Fruit fly (Drosophila melanogaster) whole organism, embryonic: ENCODE data around the gene Alg9.
A peak's percentile ranks its signal among the peaks of the same experiment; 100 is the strongest.

ENCODE experiments used
- Bdp1 ChIP-seq: fragments of 200-800 bp; sonication (Bioruptor generic); optimal IDR thresholded peaks from 3 replicates; lab custom pipeline; 2016; ENCODE audit warnings: missing biosample characterization, missing genetic modification characterization
- CG1024 ChIP-seq: fragments of 200-800 bp; sonication (Bioruptor generic); IDR thresholded peaks from 2 replicates; pipeline ENCODE4 v1.3.6; 2022; ENCODE audit warnings: missing biosample characterization, missing genetic modification characterization
- CG1602 ChIP-seq: fragments of 200-800 bp; sonication (Bioruptor generic); optimal IDR thresholded peaks from 3 replicates; lab custom pipeline; 2016; ENCODE audit warnings: missing biosample characterization, missing genetic modification characterization
- CG1647 ChIP-seq: fragments of 200-800 bp; sonication (Bioruptor generic); optimal IDR thresholded peaks from 3 replicates; lab custom pipeline; 2016; ENCODE audit warnings: missing biosample characterization, missing genetic modification characterization
- CG16813 ChIP-seq: fragments of 200-800 bp; sonication (Bioruptor generic); IDR thresholded peaks from 3 replicates; pipeline ENCODE4 v1.3.6; 2022; ENCODE audit warnings: missing biosample characterization, missing genetic modification characterization; ENCODE audit not compliant: partially characterized antibody
- CG17361 ChIP-seq: fragments of 200-800 bp; sonication (Bioruptor generic); IDR thresholded peaks from 3 replicates; pipeline ENCODE4 v1.3.6; 2022; ENCODE audit warnings: missing biosample characterization, missing genetic modification characterization
- CG18262 ChIP-seq: fragments of 200-800 bp; optimal IDR thresholded peaks from 3 replicates; lab custom pipeline; 2019; ENCODE audit warnings: missing biosample characterization, mild to moderate bottlenecking, missing genetic modification characterization, moderate library complexity
- CG2129 ChIP-seq: fragments of 200-800 bp; sonication (Bioruptor generic); IDR thresholded peaks from 2 replicates; pipeline ENCODE4 v1.3.6; 2022; ENCODE audit warnings: missing biosample characterization, missing genetic modification characterization; ENCODE audit not compliant: partially characterized antibody
- CG2712 ChIP-seq: fragments of 200-800 bp; optimal IDR thresholded peaks from 3 replicates; lab custom pipeline; 2019; ENCODE audit warnings: missing biosample characterization, mild to moderate bottlenecking, missing genetic modification characterization, moderate library complexity
- CG2875 ChIP-seq: fragments of 200-800 bp; sonication (Bioruptor generic); optimal IDR thresholded peaks from 2 replicates; lab custom pipeline; 2017; ENCODE audit warnings: missing biosample characterization, mild to moderate bottlenecking, missing genetic modification characterization, missing genetic modification reagents
- CG32772 ChIP-seq: fragments of 200-800 bp; sonication (Bioruptor generic); IDR thresholded peaks from 2 replicates; pipeline ENCODE4 v1.3.6; 2022; ENCODE audit warnings: missing biosample characterization, missing genetic modification characterization
- CG3726 ChIP-seq: fragments of 200-800 bp; sonication (Bioruptor generic); IDR thresholded peaks from 3 replicates; pipeline ENCODE4, ENCODE4 v1.3.6; 2022; ENCODE audit warnings: missing biosample characterization, missing genetic modification characterization
- CG6689 ChIP-seq: fragments of 200-800 bp; sonication (Bioruptor generic); IDR thresholded peaks from 2 replicates; pipeline ENCODE4 v1.3.6; 2022; ENCODE audit warnings: missing biosample characterization, missing genetic modification characterization
- CG7556 ChIP-seq: fragments of 200-800 bp; sonication (Bioruptor generic); optimal IDR thresholded peaks from 2 replicates; lab custom pipeline; 2017; ENCODE audit warnings: missing biosample characterization, mild to moderate bottlenecking, missing genetic modification characterization
- CG8388 ChIP-seq: fragments of 200-800 bp; sonication (Bioruptor generic); optimal IDR thresholded peaks from 2 replicates; lab custom pipeline; 2019; ENCODE audit warnings: missing biosample characterization, mild to moderate bottlenecking, missing genetic modification characterization, moderate library complexity
- Camta ChIP-seq: fragments of 200-800 bp; sonication (Bioruptor generic); optimal IDR thresholded peaks from 2 replicates; lab custom pipeline; 2016; ENCODE audit warnings: missing biosample characterization, missing genetic modification characterization
- D19A ChIP-seq: fragments of 200-800 bp; optimal IDR thresholded peaks from 3 replicates; lab custom pipeline; 2019; ENCODE audit warnings: missing biosample characterization, mild to moderate bottlenecking, missing genetic modification characterization, moderate library complexity
- Dref ChIP-seq: fragments of 200-800 bp; sonication (Bioruptor generic); IDR thresholded peaks from 2 replicates; pipeline ENCODE4 v1.3.6; 2022; ENCODE audit warnings: missing biosample characterization, missing genetic modification characterization
- Fer1 ChIP-seq: fragments of 200-800 bp; sonication (Bioruptor generic); optimal IDR thresholded peaks from 2 replicates; lab custom pipeline; 2017; ENCODE audit warnings: missing biosample characterization, mild to moderate bottlenecking, missing genetic modification characterization
- Gug ChIP-seq: fragments of 200-800 bp; sonication (Bioruptor generic); IDR thresholded peaks from 4 replicates; pipeline ENCODE4 v1.3.6; 2022; ENCODE audit warnings: missing biosample characterization, missing genetic modification characterization
- HLH4C ChIP-seq: fragments of 200-800 bp; sonication (Bioruptor generic); IDR thresholded peaks from 3 replicates; pipeline ENCODE4 v1.3.6; 2022; ENCODE audit warnings: missing biosample characterization, missing genetic modification characterization; ENCODE audit not compliant: partially characterized antibody
- Hr39 ChIP-seq: fragments of >200 bp; optimal IDR thresholded peaks from 2 replicates; lab custom pipeline; 2017
- Hr78 ChIP-seq, 2 experiments: fragments of 200-800 bp in 1 of 2; fragments of >200 bp in 1 of 2; sonication (Bioruptor generic) in 1 of 2; optimal IDR thresholded peaks; 2 replicates each; lab custom pipeline; 2017 to 2019; ENCODE audit warnings: missing biosample characterization in 2 of 2, missing genetic modification characterization in 2 of 2, mild to moderate bottlenecking in 1 of 2, moderate library complexity in 1 of 2
- Kr ChIP-seq: fragments of 200-800 bp; sonication (Bioruptor generic); optimal IDR thresholded peaks from 2 replicates; lab custom pipeline; 2017; ENCODE audit warnings: missing biosample characterization, mild to moderate bottlenecking, missing genetic modification characterization
- Mad ChIP-seq: fragments of 200-800 bp; sonication (Bioruptor generic); optimal IDR thresholded peaks from 2 replicates; lab custom pipeline; 2016; ENCODE audit warnings: missing biosample characterization, missing genetic modification characterization
- NFAT ChIP-seq: fragments of 200-800 bp; sonication (Bioruptor generic); IDR thresholded peaks from 2 replicates; pipeline ENCODE4 v1.3.6; 2022; ENCODE audit warnings: missing biosample characterization, missing genetic modification characterization
- NK7.1 ChIP-seq: fragments of 200-800 bp; sonication (Bioruptor generic); optimal IDR thresholded peaks from 3 replicates; lab custom pipeline; 2016; ENCODE audit warnings: missing biosample characterization, missing genetic modification characterization
- Rfx ChIP-seq: fragments of 200-800 bp; sonication (Bioruptor generic); IDR thresholded peaks from 2 replicates; pipeline ENCODE4 v1.3.6; 2022; ENCODE audit warnings: missing biosample characterization, missing genetic modification characterization
- Rx ChIP-seq: fragments of 200-800 bp; sonication (Bioruptor generic); IDR thresholded peaks from 2 replicates; pipeline ENCODE4 v1.3.6; 2022; ENCODE audit warnings: missing biosample characterization, missing genetic modification characterization
- Sox102F ChIP-seq: fragments of 200-800 bp; sonication (Bioruptor generic); optimal IDR thresholded peaks from 2 replicates; lab custom pipeline; 2018; ENCODE audit warnings: missing biosample characterization, mild to moderate bottlenecking, missing genetic modification characterization, moderate library complexity
- Sry-β ChIP-seq: fragments of 200-800 bp; sonication (Bioruptor generic); optimal IDR thresholded peaks from 2 replicates; lab custom pipeline; 2018; ENCODE audit warnings: missing biosample characterization, mild to moderate bottlenecking, missing genetic modification characterization, moderate library complexity
- Usf ChIP-seq: fragments of 200-800 bp; sonication (Bioruptor generic); optimal IDR thresholded peaks from 2 replicates; lab custom pipeline; 2017; ENCODE audit warnings: missing genotype, missing biosample characterization, missing genetic modification characterization
- dan ChIP-seq: fragments of 200-800 bp; sonication (Bioruptor generic); IDR thresholded peaks from 2 replicates; pipeline ENCODE4 v1.3.6; 2022; ENCODE audit warnings: missing biosample characterization, missing genetic modification characterization
- dmrt11E ChIP-seq: fragments of 200-800 bp; sonication (Bioruptor generic); optimal IDR thresholded peaks from 3 replicates; lab custom pipeline; 2018; ENCODE audit warnings: missing biosample characterization, mild to moderate bottlenecking, missing genetic modification characterization, moderate library complexity
- fu2 ChIP-seq: fragments of 200-800 bp; sonication (Bioruptor generic); optimal IDR thresholded peaks from 2 replicates; lab custom pipeline; 2016; ENCODE audit warnings: missing biosample characterization, missing genetic modification characterization
- gem ChIP-seq: fragments of 200-800 bp; sonication (Bioruptor generic); optimal IDR thresholded peaks from 2 replicates; lab custom pipeline; 2019; ENCODE audit warnings: missing biosample characterization, mild to moderate bottlenecking, missing genetic modification characterization, moderate library complexity
- gfzf ChIP-seq: fragments of 200-800 bp; sonication (Bioruptor generic); optimal IDR thresholded peaks from 2 replicates; lab custom pipeline; 2016; ENCODE audit warnings: missing biosample characterization, mild to moderate bottlenecking, missing genetic modification characterization, moderate library complexity
- gsb ChIP-seq: fragments of 200-800 bp; sonication (Bioruptor generic); IDR thresholded peaks from 2 replicates; pipeline ENCODE4 v1.3.6; 2022; ENCODE audit warnings: missing biosample characterization, missing genetic modification characterization
- lab ChIP-seq: fragments of 200-800 bp; sonication (Bioruptor generic); optimal IDR thresholded peaks from 3 replicates; lab custom pipeline; 2017; ENCODE audit warnings: missing biosample characterization, missing genetic modification characterization, mild to moderate bottlenecking, moderate library complexity, missing genetic modification reagents
- mam ChIP-seq: fragments of 200-800 bp; sonication (Bioruptor generic); optimal IDR thresholded peaks from 3 replicates; lab custom pipeline; 2016; ENCODE audit warnings: missing biosample characterization, missing genetic modification characterization
- nerfin-2 ChIP-seq: fragments of 200-800 bp; sonication (Bioruptor generic); IDR thresholded peaks from 2 replicates; pipeline ENCODE4 v1.3.6; 2022; ENCODE audit warnings: missing biosample characterization, missing genetic modification characterization; ENCODE audit not compliant: partially characterized antibody
- rib ChIP-seq: fragments of 200-800 bp; sonication (Bioruptor generic); IDR thresholded peaks from 2 replicates; pipeline ENCODE4 v1.3.6; 2022; ENCODE audit warnings: missing biosample characterization, missing genetic modification characterization
- sd ChIP-seq: fragments of 200-800 bp; sonication (Bioruptor generic); optimal IDR thresholded peaks from 3 replicates; lab custom pipeline; 2018; ENCODE audit warnings: missing biosample characterization, mild to moderate bottlenecking, missing genetic modification characterization, moderate library complexity
- so ChIP-seq: fragments of 200-800 bp; sonication (Bioruptor generic); IDR thresholded peaks from 3 replicates; pipeline ENCODE4 v1.3.6; 2022; ENCODE audit warnings: missing biosample characterization, missing genetic modification characterization
- sob ChIP-seq: fragments of 200-800 bp; sonication (Bioruptor generic); IDR thresholded peaks from 2 replicates; pipeline ENCODE4 v1.3.6; 2022; ENCODE audit warnings: missing biosample characterization, missing genetic modification characterization
- stwl ChIP-seq: fragments of 200-800 bp; sonication (Bioruptor generic); optimal IDR thresholded peaks from 3 replicates; lab custom pipeline; 2018; ENCODE audit warnings: missing biosample characterization, mild to moderate bottlenecking, missing genetic modification characterization, moderate library complexity
- sug ChIP-seq: fragments of 200-800 bp; optimal IDR thresholded peaks from 2 replicates; lab custom pipeline; 2019; ENCODE audit warnings: missing biosample characterization, mild to moderate bottlenecking, missing genetic modification characterization, moderate library complexity
- tin ChIP-seq: fragments of 200-800 bp; sonication (Bioruptor generic); optimal IDR thresholded peaks from 3 replicates; lab custom pipeline; 2016; ENCODE audit warnings: missing biosample characterization, missing genetic modification characterization
- twi ChIP-seq: fragments of 200-800 bp; optimal IDR thresholded peaks from 2 replicates; lab custom pipeline; 2019; ENCODE audit warnings: missing biosample characterization, mild to moderate bottlenecking, missing genetic modification characterization, moderate library complexity

Gene Alg9

DNA sequence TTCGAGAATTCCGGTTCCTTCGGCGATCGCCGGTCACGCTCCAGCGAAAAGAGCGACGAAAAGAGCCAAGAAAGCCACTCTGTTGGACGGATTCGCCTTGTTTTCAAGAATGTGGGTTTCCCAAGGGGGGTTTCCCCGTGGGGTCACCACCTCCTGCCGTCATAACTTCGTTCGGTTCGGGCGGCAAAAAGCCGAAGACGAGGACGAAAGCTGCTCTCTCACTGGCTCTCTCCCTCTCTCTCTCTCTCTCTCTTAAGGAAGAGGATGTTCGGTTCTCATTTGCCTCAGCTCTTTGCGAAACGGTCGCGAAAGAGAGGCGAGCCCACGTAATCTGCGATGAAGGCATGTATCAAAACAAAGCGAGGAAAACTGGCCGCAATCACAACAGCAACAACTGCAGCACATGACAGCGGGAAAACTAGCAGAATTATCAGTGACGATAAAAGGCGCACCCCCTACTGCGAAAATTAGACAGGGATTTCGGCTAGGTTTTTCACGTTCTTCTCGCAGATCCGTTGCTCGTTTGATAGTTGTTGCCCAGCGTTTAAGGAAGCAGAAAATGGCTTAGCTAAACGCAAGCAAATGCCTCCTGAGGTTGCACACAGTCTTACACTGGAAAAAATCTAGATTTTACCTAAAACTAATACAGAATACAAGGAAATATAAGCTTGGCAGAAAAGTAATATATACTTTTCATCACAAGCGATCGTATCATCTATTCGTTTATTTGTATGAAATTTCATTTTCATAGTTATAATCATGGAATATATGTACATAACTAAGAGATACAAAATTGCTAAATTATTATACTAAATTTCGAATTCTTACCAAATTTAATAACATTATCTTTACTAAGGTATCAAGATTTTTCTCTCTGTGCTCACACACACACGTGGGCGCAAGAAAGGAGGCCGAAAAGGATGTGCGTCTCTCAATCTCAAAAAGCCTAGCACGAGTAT, 37.6 kb upstream of the Alg9 start, which contains the start of gene dan (continued):
- TF ChIP-seq HLH4C (GFP tag; lab: Robert Waterston, UW) (no peak), D19A (tag; lab: Kevin White, UChicago) (peak; percentile 39), Bdp1 (GFP tag; lab: Kevin White, UChicago) (no peak), Mad (GFP tag; lab: Kevin White, UChicago) (no peak), stwl (no peak), Fer1 (GFP tag; lab: Kevin White, UChicago) (peak; percentile 6), lab (GFP tag; lab: Kevin White, UChicago) (peak; percentile 43), Hr39 (no peak), Camta (GFP tag; lab: Kevin White, UChicago) (peak; percentile 2), NK7.1 (GFP tag; lab: Kevin White, UChicago) (no peak), gfzf (GFP tag; lab: Kevin White, UChicago) (no peak), fu2 (GFP tag; lab: Kevin White, UChicago) (no peak), CG17361 (peak; percentile 78), gsb (no peak), CG8388 (GFP tag; lab: Kevin White, UChicago) (peak; percentile 43), dmrt11E (tag; lab: Kevin White, UChicago) (peak; percentile 75), CG6689 (GFP tag; lab: Robert Waterston, UW) (peak; percentile 39), tin (GFP tag; lab: Kevin White, UChicago) (no peak), Rfx (GFP tag; lab: Robert Waterston, UW) (no peak), rib (GFP tag; lab: Robert Waterston, UW) (no peak), NFAT (GFP tag; lab: Robert Waterston, UW) (no peak), CG18262 (peak; percentile 74), Gug (GFP tag; lab: Robert Waterston, UW) (no peak), twi (peak; percentile 62), CG3726 (GFP tag; lab: Robert Waterston, UW) (no peak), Dref (no peak), Rx (GFP tag; lab: Robert Waterston, UW) (no peak), sob (GFP tag; lab: Robert Waterston, UW) (no peak), Usf (GFP tag; lab: Kevin White, UChicago) (no peak), dan (0 out of 2 replicates have a peak, but pooled peaks have one; percentile 15), CG7556 (GFP tag; lab: Kevin White, UChicago) (peak; percentile 77), mam (GFP tag; lab: Kevin White, UChicago) (no peak), CG2129 (GFP tag; lab: Robert Waterston, UW) (no peak), Sry-β (no peak), Hr78 (GFP tag; optimal IDR thresholded peaks at IDR 0.05; lab: Kevin White, UChicago) (no peak), so (GFP tag; lab: Robert Waterston, UW) (no peak), CG1647 (no peak), CG1024 (GFP tag; lab: Robert Waterston, UW) (no peak), CG1602 (GFP tag; lab: Kevin White, UChicago) (peak; percentile 6), sug (tag; lab: Kevin White, UChicago) (no peak), CG32772 (GFP tag; lab: Robert Waterston, UW) (no peak), CG2712 (tag; lab: Kevin White, UChicago) (peak; percentile 66), Sox102F (GFP tag; lab: Kevin White, UChicago) (peak; percentile 27), Kr (GFP tag; lab: Kevin White, UChicago) (no peak), sd (no peak), CG2875 (no peak), gem (tag; lab: Kevin White, UChicago) (peak; percentile 82), CG16813 (GFP tag; lab: Robert Waterston, UW) (no peak), nerfin-2 (GFP tag; lab: Robert Waterston, UW) (no peak)
